Worm (Caenorhabditis elegans): ENCODE results near the gene srx-113.

Gene srx-113

ce11 chrV:12634050-12634449 is 2.1 kb upstream of the srx-113 start:
- TF ChIP-seq nhr-28 (tag; optimal IDR thresholded peaks at IDR 0.05): peak; percentile 36
- no peak for TF ChIP-seq dpl-1 (GFP tag; optimal IDR thresholded peaks at IDR 0.05)
- TF ChIP-seq pqm-1 (tag; optimal IDR thresholded peaks at IDR 0.05): peak; percentile 45
- TF ChIP-seq php-3 (GFP tag; IDR thresholded peaks at IDR 0.05): no peak

ce11 chrV:12633046-12633445 is 1.1 kb upstream of the srx-113 start:
- TF ChIP-seq lin-1 (GFP tag; IDR thresholded peaks at IDR 0.05) (no peak), mdl-1 (tag; optimal IDR thresholded peaks at IDR 0.05) (no peak), daf-8 (GFP tag; IDR thresholded peaks at IDR 0.05) (no peak), daf-19 (GFP tag; conservative IDR thresholded peaks at IDR 0.05) (no peak), egl-43 (GFP tag; IDR thresholded peaks at IDR 0.05) (no peak), jun-1 (tag; optimal IDR thresholded peaks at IDR 0.05) (no peak), mxl-2 (GFP tag; conservative IDR thresholded peaks at IDR 0.05) (no peak), dpl-1 (GFP tag; optimal IDR thresholded peaks at IDR 0.05) (no peak), Y5F2A.4 (GFP tag; optimal IDR thresholded peaks at IDR 0.05) (no peak), mxl-3 (GFP tag; optimal IDR thresholded peaks at IDR 0.05) (no peak), nhr-48 (tag; optimal IDR thresholded peaks at IDR 0.05) (no peak), nhr-41 (GFP tag; IDR thresholded peaks at IDR 0.05) (no peak), rbr-2 (tag; optimal IDR thresholded peaks at IDR 0.05) (no peak), vab-7 (GFP tag; IDR thresholded peaks at IDR 0.05) (no peak), nhr-42 (GFP tag; IDR thresholded peaks at IDR 0.05) (no peak), nhr-10 (tag; optimal IDR thresholded peaks at IDR 0.05) (no peak), aha-1 (tag) (no peak)

DNA sequence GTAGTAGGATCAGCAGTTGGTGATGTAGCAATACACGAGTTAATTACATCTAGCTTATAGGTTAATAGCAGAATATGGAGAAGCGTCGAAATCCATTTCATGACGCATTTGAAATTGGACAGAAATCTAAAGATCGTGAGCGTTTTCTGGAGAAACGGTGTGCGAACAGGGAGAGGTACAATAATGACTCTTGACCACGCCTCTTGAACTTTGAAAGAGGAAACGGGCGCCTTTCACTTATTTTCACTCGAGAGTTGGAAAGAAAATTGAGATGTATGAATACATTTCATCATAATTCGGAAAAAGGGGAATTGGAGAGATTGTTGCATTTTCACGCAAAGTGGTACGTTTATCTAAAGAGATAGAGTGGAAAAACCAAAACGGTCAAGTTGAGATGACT is 2.2 kb downstream of the srx-113 start, which contains the start of gene F56H9.6:
TSS of gene F56H9.6 (minus strand) at position 101 of the 400 bp plus-strand sequence.
- no peak for TF ChIP-seq ceh-32 (tag; optimal IDR thresholded peaks at IDR 0.05; ENCODE audit: poor library complexity)
- TF ChIP-seq duxl-1 (tag; optimal IDR thresholded peaks at IDR 0.05; ENCODE audit: poor library complexity): no peak
- no peak for TF ChIP-seq skn-1 (tag; optimal IDR thresholded peaks at IDR 0.05)

- TF ChIP-seq cey-2 (tag; optimal IDR thresholded peaks at IDR 0.05; ENCODE audit: borderline replicate concordance, insufficient read depth) (no peak), nhr-48 (tag; optimal IDR thresholded peaks at IDR 0.05) (no peak)
Observed at ce11 chrV:12624371-12624770, 7.6 kb downstream of the srx-113 start, which contains the start of gene F56H9.9. TSS of gene F56H9.9 (minus strand) at chrV:12624471.

DNA sequence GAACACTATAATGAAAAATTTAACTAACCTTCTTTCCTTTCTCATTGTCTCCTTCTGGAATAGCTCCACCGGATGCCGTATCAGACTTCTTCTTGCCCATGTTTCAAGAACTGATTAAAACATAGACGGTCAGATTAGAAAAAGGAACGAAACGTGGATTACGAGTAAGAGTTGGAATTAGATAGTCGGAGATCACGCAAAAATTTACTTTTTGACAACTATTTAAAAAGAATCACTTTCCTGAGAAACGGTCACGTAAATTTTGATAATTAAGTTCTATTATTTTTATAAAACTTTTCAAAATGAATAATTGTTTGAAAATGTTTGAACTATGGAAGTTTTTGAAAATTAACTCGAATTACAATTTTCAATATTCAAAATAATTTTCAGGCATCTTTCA is 19.8 kb downstream of the srx-113 start, which contains the start of gene cyc-2.2:
TSS of gene cyc-2.2 (minus strand) at position 101 of the 400 bp plus-strand sequence.
- no peak for TF ChIP-seq vab-7 (GFP tag; IDR thresholded peaks at IDR 0.05)
- TF ChIP-seq lin-1 (GFP tag; IDR thresholded peaks at IDR 0.05): no peak
- TF ChIP-seq ctbp-1 (GFP tag; IDR thresholded peaks at IDR 0.05): no peak
- no peak for TF ChIP-seq nhr-48 (tag; optimal IDR thresholded peaks at IDR 0.05)
- TF ChIP-seq pha-4 (GFP tag; IDR thresholded peaks at IDR 0.05): no peak
- TF ChIP-seq pha-4 (tag; optimal IDR thresholded peaks at IDR 0.05): no peak

DNA sequence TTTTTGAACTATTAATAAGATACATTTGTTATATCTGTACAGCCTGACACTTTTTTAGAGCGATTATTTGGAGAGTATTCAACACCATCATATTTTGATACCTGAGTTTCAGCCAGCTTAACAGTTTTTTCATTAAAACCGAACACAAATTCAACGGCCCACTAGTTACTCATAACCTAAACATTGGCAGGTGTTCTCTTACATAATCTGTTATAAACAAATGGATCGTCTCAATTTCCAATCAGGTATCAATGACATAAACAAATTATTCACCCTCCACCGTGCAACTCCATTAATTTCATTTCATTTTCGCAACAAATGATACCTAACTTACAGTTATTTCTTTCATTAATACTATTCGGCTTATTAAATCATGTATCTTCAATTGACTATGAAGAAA is 20.9 kb downstream of the srx-113 start, which contains the start of gene cubn-1:
TSS of gene cubn-1 (plus strand) at position 301 of the 400 bp plus-strand sequence.
- no peak for TF ChIP-seq egl-27 (tag; optimal IDR thresholded peaks at IDR 0.05)
- TF ChIP-seq lir-3 (tag; optimal IDR thresholded peaks at IDR 0.05): no peak
- no peak for TF ChIP-seq hlh-11 (tag; optimal IDR thresholded peaks at IDR 0.05)

DNA sequence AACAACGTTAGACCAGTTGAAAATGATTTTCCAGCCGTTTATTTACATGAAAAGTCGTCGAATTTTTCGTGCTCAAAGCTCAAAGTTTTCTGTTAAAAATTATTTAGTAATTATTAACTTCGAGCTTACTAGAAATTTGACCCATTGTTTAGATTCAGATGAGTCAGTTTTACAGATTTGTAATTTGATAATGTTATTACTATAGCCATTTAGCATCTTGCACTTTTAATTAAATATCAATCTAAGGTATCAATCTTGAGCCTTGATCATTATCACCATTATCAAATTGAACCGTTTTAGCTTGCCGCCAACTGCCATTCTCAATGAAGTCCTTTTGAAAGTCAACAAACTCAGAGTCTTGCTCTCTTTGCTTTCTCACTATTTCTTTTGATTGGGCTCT is 22.4 kb downstream of the srx-113 start, which contains the start of gene ZC116.1:
TSS of gene ZC116.1 (plus strand) at position 301 of the 400 bp plus-strand sequence.
- TF ChIP-seq unc-130 (GFP tag; optimal IDR thresholded peaks at IDR 0.05) (no peak), snpc-4 (tag; optimal IDR thresholded peaks at IDR 0.05) (no peak), spr-3 (GFP tag; optimal IDR thresholded peaks at IDR 0.05) (no peak), ceh-44 (GFP tag; IDR thresholded peaks at IDR 0.05) (no peak), duxl-1 (tag; optimal IDR thresholded peaks at IDR 0.05; ENCODE audit: poor library complexity) (no peak)

Data from whole organism, L4 larva.